Worm (Caenorhabditis elegans): Measurements from ENCODE around the gene D2023.4.

The D2023.4 gene

DNA sequence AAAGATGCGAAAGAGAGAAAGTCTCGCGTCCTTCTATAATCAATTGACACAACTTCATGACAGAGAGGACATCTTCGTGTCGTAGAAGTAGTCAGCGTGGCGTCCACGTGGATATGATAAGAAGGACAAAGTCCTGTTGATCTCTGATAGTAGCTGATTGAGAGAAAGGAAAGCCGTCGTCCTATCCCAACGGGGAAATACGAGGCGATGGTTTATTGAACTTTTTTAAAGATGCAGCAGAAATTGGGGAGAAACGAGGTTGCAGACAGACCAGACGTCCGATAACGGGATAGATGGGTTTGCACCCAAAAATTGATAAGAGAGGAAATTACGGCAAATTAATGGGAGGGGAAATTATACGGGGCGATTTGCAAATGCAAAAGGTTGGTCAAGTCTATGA, 23.1 kb downstream of the D2023.4 start (continued):
- TF ChIP-seq nhr-77 (tag; optimal IDR thresholded peaks at IDR 0.05) (peak; percentile 45), egl-13 (tag; optimal IDR thresholded peaks at IDR 0.05) (no peak), egl-27 (tag; optimal IDR thresholded peaks at IDR 0.05) (peak in 1 of 2 experiments; percentile 60), nhr-85 (tag) (peak; percentile 99), fkh-8 (tag; optimal IDR thresholded peaks at IDR 0.05) (no peak), nhr-20 (tag; optimal IDR thresholded peaks at IDR 0.05) (peak; percentile 95), ztf-4 (tag; optimal IDR thresholded peaks at IDR 0.05) (peak; percentile 55), xbp-1 (tag; optimal IDR thresholded peaks at IDR 0.05) (peak; percentile 25), ztf-11 (tag; optimal IDR thresholded peaks at IDR 0.05) (no peak), mef-2 (tag; optimal IDR thresholded peaks at IDR 0.05) (no peak), sptf-1 (tag; optimal IDR thresholded peaks at IDR 0.05) (no peak), blmp-1 (tag; optimal IDR thresholded peaks at IDR 0.05) (peak; percentile 98), nhr-12 (tag; optimal IDR thresholded peaks at IDR 0.05) (no peak), mab-9 (GFP tag; IDR thresholded peaks at IDR 0.05) (no peak), nhr-28 (tag; optimal IDR thresholded peaks at IDR 0.05) (no peak), ceh-82 (tag; optimal IDR thresholded peaks at IDR 0.05) (no peak), isw-1 (GFP tag; IDR thresholded peaks at IDR 0.05) (no peak), F16B12.6 (tag; optimal IDR thresholded peaks at IDR 0.05) (no peak), unc-62 (GFP tag; optimal IDR thresholded peaks at IDR 0.05) (no peak), aha-1 (tag; optimal IDR thresholded peaks at IDR 0.05) (no peak), ceh-90 (tag; optimal IDR thresholded peaks at IDR 0.05) (no peak), mep-1 (tag; optimal IDR thresholded peaks at IDR 0.05) (peak; percentile 36), dpl-1 (GFP tag; optimal IDR thresholded peaks at IDR 0.05) (peak in 1 of 3 experiments; percentile 22), ceh-88 (GFP tag; IDR thresholded peaks at IDR 0.05) (no peak), ceh-63 (GFP tag; optimal IDR thresholded peaks at IDR 0.05) (no peak), nhr-71 (tag; optimal IDR thresholded peaks at IDR 0.05) (peak; percentile 91), mdl-1 (tag; optimal IDR thresholded peaks at IDR 0.05) (peak; percentile 23 to 98), elt-2 (tag; optimal IDR thresholded peaks at IDR 0.05) (no peak), ces-1 (GFP tag; optimal IDR thresholded peaks at IDR 0.05) (no peak), jun-1 (tag; optimal IDR thresholded peaks at IDR 0.05) (peak; percentile 27), Y116A8C.19 (tag; optimal IDR thresholded peaks at IDR 0.05; ENCODE audit: borderline replicate concordance) (no peak)

DNA sequence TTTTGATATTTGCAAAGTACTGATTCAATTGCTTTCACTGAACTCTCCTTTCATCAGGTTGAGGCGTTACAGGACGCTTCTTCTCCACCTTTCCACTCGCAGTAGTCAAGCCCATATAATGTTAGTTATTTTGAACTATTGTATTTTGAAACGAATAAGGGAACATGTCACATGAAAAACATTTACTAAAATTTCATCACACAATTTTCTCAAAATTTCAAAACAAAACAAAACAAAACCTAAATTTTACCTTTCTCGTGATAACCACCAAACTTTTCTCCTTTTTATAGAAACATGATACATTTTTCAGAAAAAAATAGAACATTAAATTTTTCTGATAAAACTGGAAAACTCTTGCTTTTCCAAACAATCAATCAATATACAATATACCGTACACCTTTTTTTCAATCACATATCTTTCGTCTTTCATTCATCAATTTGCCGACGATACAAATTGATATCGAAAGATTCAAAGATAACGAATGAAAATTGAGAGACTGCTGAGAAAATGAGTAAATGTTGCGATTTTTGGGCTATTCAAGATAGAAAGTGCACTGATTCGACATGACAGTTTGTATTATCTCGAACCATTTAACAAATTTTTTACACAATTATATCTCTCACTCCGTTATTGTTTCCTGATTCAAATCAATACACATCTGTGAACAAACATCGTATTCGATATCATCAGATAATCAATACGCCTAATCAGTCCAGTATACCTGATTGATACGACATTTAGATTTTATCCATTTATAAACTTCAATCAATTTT, 24.3 kb downstream of the D2023.4 start:
- TF ChIP-seq lsy-2 (tag; optimal IDR thresholded peaks at IDR 0.05) (peak; percentile 9 to 74), lin-14 (GFP tag; optimal IDR thresholded peaks at IDR 0.05) (peak; percentile 68), blmp-1 (tag; optimal IDR thresholded peaks at IDR 0.05) (peak; percentile 50), snu-23 (GFP tag; optimal IDR thresholded peaks at IDR 0.05) (peak; percentile 53), sox-4 (tag; optimal IDR thresholded peaks at IDR 0.05) (no peak), ceh-88 (GFP tag; IDR thresholded peaks at IDR 0.05) (no peak), nhr-90 (tag; optimal IDR thresholded peaks at IDR 0.05; ENCODE audit: poor library complexity) (peak; percentile 55), nhr-28 (tag; optimal IDR thresholded peaks at IDR 0.05) (no peak), elt-3 (tag; optimal IDR thresholded peaks at IDR 0.05) (peak in 5 of 6 experiments; percentile 23 to 88 (median 69)), grh-1 (GFP tag; IDR thresholded peaks at IDR 0.05) (0 out of 2 replicates have a peak, but pooled peaks have one; percentile 12), efl-1 (optimal IDR thresholded peaks at IDR 0.05) (no peak), efl-1 (GFP tag; optimal IDR thresholded peaks at IDR 0.05 in 1 of 2) (peak in 1 of 2 experiments; percentile 81), unc-130 (tag; optimal IDR thresholded peaks at IDR 0.05) (peak; percentile 8), snpc-4 (tag; optimal IDR thresholded peaks at IDR 0.05) (no peak), nhr-71 (tag; optimal IDR thresholded peaks at IDR 0.05) (peak; percentile 74), nhr-20 (tag; optimal IDR thresholded peaks at IDR 0.05) (peak; percentile 82), nhr-47 (tag; optimal IDR thresholded peaks at IDR 0.05) (peak; percentile 28), lin-39 (tag; optimal IDR thresholded peaks at IDR 0.05) (no peak), ets-5 (GFP tag; IDR thresholded peaks at IDR 0.05) (no peak), mep-1 (tag; optimal IDR thresholded peaks at IDR 0.05) (no peak), nhr-85 (tag) (peak; percentile 92), nhr-19 (GFP tag; conservative IDR thresholded peaks at IDR 0.05) (peak; percentile 66), lin-35 (GFP tag; optimal IDR thresholded peaks at IDR 0.05) (peak in 1 of 2 experiments; percentile 13), tbx-2 (tag; optimal IDR thresholded peaks at IDR 0.05) (peak; percentile 77)
